Worm (Caenorhabditis elegans): ENCODE results near the gene rin-1.

rin-1 gene

ce11 chrV:14748608-14749137 lies 66.7 kb downstream of the rin-1 start, which contains the start of the genes lipl-8 and Y50E8A.22:
Gene lipl-8, minus strand, starts transcription at chrV:14748708.
Gene Y50E8A.22, minus strand, starts transcription at chrV:14749087.
- TF ChIP-seq dao-5 (tag; optimal IDR thresholded peaks at IDR 0.05) (no peak), W03F9.2 (tag; optimal IDR thresholded peaks at IDR 0.05) (no peak)

- no peak for TF ChIP-seq dao-5 (tag; optimal IDR thresholded peaks at IDR 0.05)
- no peak for TF ChIP-seq him-1 (tag; optimal IDR thresholded peaks at IDR 0.05)
- TF ChIP-seq W03F9.2 (tag; optimal IDR thresholded peaks at IDR 0.05): no peak
Observed at ce11 chrV:14746975-14747374, 68.4 kb downstream of the rin-1 start.

ce11 chrV:14744824-14745223 lies 70.6 kb downstream of the rin-1 start:
- TF ChIP-seq dao-5 (tag; optimal IDR thresholded peaks at IDR 0.05) (no peak), him-1 (tag; optimal IDR thresholded peaks at IDR 0.05) (no peak), W03F9.2 (tag; optimal IDR thresholded peaks at IDR 0.05) (no peak)

- TF ChIP-seq dao-5 (tag; optimal IDR thresholded peaks at IDR 0.05): no peak
- no peak for TF ChIP-seq W03F9.2 (tag; optimal IDR thresholded peaks at IDR 0.05)
- TF ChIP-seq him-1 (tag; optimal IDR thresholded peaks at IDR 0.05): no peak
Observed at ce11 chrV:14741233-14741632, 74.2 kb downstream of the rin-1 start, which contains the start of gene Y50E8A.6. Gene Y50E8A.6, minus strand, starts transcription at chrV:14741333.

ce11 chrV:14736851-14737250 lies 78.5 kb downstream of the rin-1 start, which contains the start of gene Y50E8A.5:
Gene Y50E8A.5, minus strand, starts transcription at chrV:14736951.
- TF ChIP-seq W03F9.2 (tag; optimal IDR thresholded peaks at IDR 0.05): no peak

- no peak for TF ChIP-seq him-1 (tag; optimal IDR thresholded peaks at IDR 0.05)
- no peak for TF ChIP-seq dao-5 (tag; optimal IDR thresholded peaks at IDR 0.05)
- no peak for TF ChIP-seq W03F9.2 (tag; optimal IDR thresholded peaks at IDR 0.05)
Observed at ce11 chrV:14734187-14734765, 81.1 kb downstream of the rin-1 start, which contains the start of gene unc-61. Gene unc-61, minus strand, starts transcription at chrV:14734237.
